Fruit fly (Drosophila melanogaster) whole organism, embryonic: ENCODE results near the gene Esyt2.
A peak's percentile ranks its signal among the peaks of the same experiment; 100 is the strongest.

ENCODE experiments used
- Atf3 ChIP-seq: fragments of 200-800 bp; sonication (Bioruptor generic); optimal IDR thresholded peaks from 3 replicates; lab custom pipeline; 2016; ENCODE audit warnings: missing biosample characterization, missing genetic modification characterization
- CG1024 ChIP-seq: fragments of 200-800 bp; sonication (Bioruptor generic); IDR thresholded peaks from 2 replicates; pipeline ENCODE4 v1.3.6; 2022; ENCODE audit warnings: missing biosample characterization, missing genetic modification characterization
- CG10267 ChIP-seq: fragments of 200-800 bp; sonication (Bioruptor generic); optimal IDR thresholded peaks from 2 replicates; lab custom pipeline; 2018; ENCODE audit warnings: missing biosample characterization, mild to moderate bottlenecking, missing genetic modification characterization, moderate library complexity
- CG10543 ChIP-seq: fragments of 200-800 bp; sonication (Bioruptor generic); optimal IDR thresholded peaks from 3 replicates; lab custom pipeline; 2017; ENCODE audit warnings: missing biosample characterization, mild to moderate bottlenecking, missing genetic modification characterization, moderate library complexity
- CG11456 ChIP-seq: fragments of 200-800 bp; sonication (Bioruptor generic); IDR thresholded peaks from 3 replicates; pipeline ENCODE4 v1.3.6; 2022; ENCODE audit warnings: missing biosample characterization, missing genetic modification characterization
- CG11696 ChIP-seq: fragments of 200-800 bp; sonication (Bioruptor generic); IDR thresholded peaks from 2 replicates; pipeline ENCODE4 v1.3.6; 2022; ENCODE audit warnings: missing biosample characterization, missing genetic modification characterization
- CG14050 ChIP-seq: fragments of 200-800 bp; sonication (Bioruptor generic); IDR thresholded peaks from 3 replicates; pipeline ENCODE4 v1.3.6; 2022; ENCODE audit warnings: missing biosample characterization, missing genetic modification characterization
- CG15514 ChIP-seq: fragments of 200-800 bp; sonication (Bioruptor generic); optimal IDR thresholded peaks from 3 replicates; lab custom pipeline; 2017; ENCODE audit warnings: missing biosample characterization, missing genetic modification characterization, mild to moderate bottlenecking, moderate library complexity, missing genetic modification reagents
- CG16813 ChIP-seq: fragments of 200-800 bp; sonication (Bioruptor generic); IDR thresholded peaks from 3 replicates; pipeline ENCODE4 v1.3.6; 2022; ENCODE audit warnings: missing biosample characterization, missing genetic modification characterization; ENCODE audit not compliant: partially characterized antibody
- CG17328 ChIP-seq: fragments of 200-800 bp; sonication (Bioruptor generic); IDR thresholded peaks from 2 replicates; pipeline ENCODE4 v1.3.6; 2022; ENCODE audit warnings: missing biosample characterization, missing genetic modification characterization
- CG17361 ChIP-seq: fragments of 200-800 bp; sonication (Bioruptor generic); IDR thresholded peaks from 3 replicates; pipeline ENCODE4 v1.3.6; 2022; ENCODE audit warnings: missing biosample characterization, missing genetic modification characterization
- CG17912 ChIP-seq: fragments of 200-800 bp; sonication (Bioruptor generic); optimal IDR thresholded peaks from 2 replicates; lab custom pipeline; 2018; ENCODE audit warnings: missing biosample characterization, mild to moderate bottlenecking, missing genetic modification characterization
- CG31365 ChIP-seq: fragments of 200-800 bp; sonication (Bioruptor generic); optimal IDR thresholded peaks from 2 replicates; lab custom pipeline; 2018; ENCODE audit warnings: missing biosample characterization, mild to moderate bottlenecking, missing genetic modification characterization
- CG4730 ChIP-seq: fragments of 200-800 bp; sonication (Bioruptor generic); IDR thresholded peaks from 2 replicates; pipeline ENCODE4 v1.3.6; 2022; ENCODE audit warnings: missing biosample characterization, missing genetic modification characterization
- CG7271 ChIP-seq: fragments of 200-800 bp; sonication (Bioruptor generic); optimal IDR thresholded peaks from 2 replicates; lab custom pipeline; 2018; ENCODE audit warnings: missing biosample characterization, mild to moderate bottlenecking, missing genetic modification characterization, moderate library complexity
- CG7372 ChIP-seq: fragments of 200-800 bp; sonication (Bioruptor generic); IDR thresholded peaks from 2 replicates; pipeline ENCODE4 v1.3.6; 2022; ENCODE audit warnings: missing biosample characterization, missing genetic modification characterization
- CG7928 ChIP-seq: fragments of 200-800 bp; sonication (Bioruptor generic); optimal IDR thresholded peaks from 2 replicates; lab custom pipeline; 2017; ENCODE audit warnings: missing biosample characterization, mild to moderate bottlenecking, missing genetic modification characterization
- CG8924 ChIP-seq: fragments of 200-800 bp; optimal IDR thresholded peaks from 3 replicates; lab custom pipeline; 2019; ENCODE audit warnings: missing biosample characterization, mild to moderate bottlenecking, missing genetic modification characterization, moderate library complexity
- Doc2 ChIP-seq: fragments of 200-800 bp; sonication (Bioruptor generic); IDR thresholded peaks from 2 replicates; pipeline ENCODE4 v1.3.6; 2022; ENCODE audit warnings: missing biosample characterization, missing genetic modification characterization
- Gug ChIP-seq: fragments of 200-800 bp; sonication (Bioruptor generic); IDR thresholded peaks from 4 replicates; pipeline ENCODE4 v1.3.6; 2022; ENCODE audit warnings: missing biosample characterization, missing genetic modification characterization
- NK7.1 ChIP-seq: fragments of 200-800 bp; sonication (Bioruptor generic); optimal IDR thresholded peaks from 3 replicates; lab custom pipeline; 2016; ENCODE audit warnings: missing biosample characterization, missing genetic modification characterization
- Oli ChIP-seq: fragments of 200-800 bp; sonication (Bioruptor generic); optimal IDR thresholded peaks from 2 replicates; lab custom pipeline; 2018; ENCODE audit warnings: missing biosample characterization, mild to moderate bottlenecking, missing genetic modification characterization, moderate library complexity
- Sin3A ChIP-seq: fragments of >200 bp; optimal IDR thresholded peaks from 2 replicates; lab custom pipeline; 2018
- YL-1 ChIP-seq: fragments of 200-800 bp; sonication (Bioruptor generic); optimal IDR thresholded peaks from 3 replicates; lab custom pipeline; 2017; ENCODE audit warnings: missing biosample characterization, mild to moderate bottlenecking, missing genetic modification characterization
- ac ChIP-seq: fragments of 200-800 bp; sonication (Bioruptor generic); optimal IDR thresholded peaks from 3 replicates; lab custom pipeline; 2017; ENCODE audit warnings: missing biosample characterization, mild to moderate bottlenecking, missing genetic modification characterization
- az2 ChIP-seq: fragments of 200-800 bp; sonication (Bioruptor generic); optimal IDR thresholded peaks from 3 replicates; lab custom pipeline; 2016; ENCODE audit warnings: missing biosample characterization, missing genetic modification characterization
- bowl ChIP-seq: fragments of 200-800 bp; sonication (Bioruptor generic); IDR thresholded peaks from 2 replicates; pipeline ENCODE4 v1.3.6; 2022; ENCODE audit warnings: missing biosample characterization, missing genetic modification characterization
- da ChIP-seq: fragments of 200-800 bp; sonication (Bioruptor generic); optimal IDR thresholded peaks from 2 replicates; lab custom pipeline; 2016; ENCODE audit warnings: missing biosample characterization, missing genetic modification characterization
- dm ChIP-seq: fragments of 200-800 bp; sonication (Bioruptor generic); optimal IDR thresholded peaks from 3 replicates; lab custom pipeline; 2016; ENCODE audit warnings: missing biosample characterization, missing genetic modification characterization
- exex ChIP-seq: fragments of 200-800 bp; sonication (Bioruptor generic); optimal IDR thresholded peaks from 4 replicates; lab custom pipeline; 2018; ENCODE audit warnings: missing biosample characterization, mild to moderate bottlenecking, missing genetic modification characterization, moderate library complexity
- gcm2 ChIP-seq: fragments of 200-800 bp; sonication (Bioruptor generic); optimal IDR thresholded peaks from 2 replicates; lab custom pipeline; 2016; ENCODE audit warnings: missing biosample characterization, missing genetic modification characterization
- grau ChIP-seq: fragments of 200-800 bp; optimal IDR thresholded peaks from 3 replicates; lab custom pipeline; 2019; ENCODE audit warnings: missing biosample characterization, mild to moderate bottlenecking, missing genetic modification characterization, moderate library complexity
- grn ChIP-seq: fragments of 200-800 bp; sonication (Bioruptor generic); optimal IDR thresholded peaks from 3 replicates; lab custom pipeline; 2017; ENCODE audit warnings: missing biosample characterization, missing genetic modification characterization
- gsb ChIP-seq: fragments of 200-800 bp; sonication (Bioruptor generic); IDR thresholded peaks from 2 replicates; pipeline ENCODE4 v1.3.6; 2022; ENCODE audit warnings: missing biosample characterization, missing genetic modification characterization
- hbn ChIP-seq: fragments of 200-800 bp; sonication (Bioruptor generic); IDR thresholded peaks from 2 replicates; pipeline ENCODE4 v1.3.6; 2022; ENCODE audit warnings: missing biosample characterization, missing genetic modification characterization; ENCODE audit not compliant: partially characterized antibody
- hkb ChIP-seq, 2 experiments: fragments of 200-800 bp in 1 of 2; fragments of >200 bp in 1 of 2; sonication (Bioruptor generic) in 1 of 2; IDR thresholded peaks in 1 of 2; optimal IDR thresholded peaks in 1 of 2; 2 replicates each; pipeline versions ENCODE4 v1.3.6 to Lab custom; 2017 to 2022; ENCODE audit warnings: missing biosample characterization in 1 of 2, missing genetic modification characterization in 1 of 2
- insv ChIP-seq, 2 experiments: fragments of 200-800 bp; sonication (Bioruptor generic); optimal IDR thresholded peaks; 3 replicates each; lab custom pipeline; 2016 to 2018; ENCODE audit warnings: missing biosample characterization in 2 of 2, missing genetic modification characterization in 2 of 2
- nerfin-2 ChIP-seq: fragments of 200-800 bp; sonication (Bioruptor generic); IDR thresholded peaks from 2 replicates; pipeline ENCODE4 v1.3.6; 2022; ENCODE audit warnings: missing biosample characterization, missing genetic modification characterization; ENCODE audit not compliant: partially characterized antibody
- nmo ChIP-seq: fragments of 200-800 bp; sonication (Bioruptor generic); optimal IDR thresholded peaks from 2 replicates; lab custom pipeline; 2018; ENCODE audit warnings: missing biosample characterization, mild to moderate bottlenecking, missing genetic modification characterization, moderate library complexity
- nom ChIP-seq: fragments of 200-800 bp; sonication (Bioruptor generic); optimal IDR thresholded peaks from 2 replicates; lab custom pipeline; 2017; ENCODE audit warnings: missing biosample characterization, missing genetic modification characterization, mild to moderate bottlenecking, moderate library complexity, missing genetic modification reagents
- otp ChIP-seq: fragments of 200-800 bp; sonication (Bioruptor generic); IDR thresholded peaks from 3 replicates; pipeline ENCODE4, ENCODE4 v1.3.6; 2022; ENCODE audit warnings: missing biosample characterization, missing genetic modification characterization
- phol ChIP-seq: fragments of 200-800 bp; sonication (Bioruptor generic); optimal IDR thresholded peaks from 3 replicates; lab custom pipeline; 2018; ENCODE audit warnings: missing biosample characterization, mild to moderate bottlenecking, missing genetic modification characterization, moderate library complexity
- rib ChIP-seq: fragments of 200-800 bp; sonication (Bioruptor generic); IDR thresholded peaks from 2 replicates; pipeline ENCODE4 v1.3.6; 2022; ENCODE audit warnings: missing biosample characterization, missing genetic modification characterization
- salm ChIP-seq: fragments of 200-800 bp; sonication (Bioruptor generic); optimal IDR thresholded peaks from 2 replicates; lab custom pipeline; 2018; ENCODE audit warnings: missing biosample characterization, mild to moderate bottlenecking, missing genetic modification characterization
- schlank ChIP-seq: fragments of 200-800 bp; sonication (Bioruptor generic); optimal IDR thresholded peaks from 2 replicates; lab custom pipeline; 2018; ENCODE audit warnings: missing biosample characterization, mild to moderate bottlenecking, missing genetic modification characterization
- sima ChIP-seq: fragments of 200-800 bp; sonication (Bioruptor generic); optimal IDR thresholded peaks from 2 replicates; lab custom pipeline; 2016; ENCODE audit warnings: missing biosample characterization, missing genetic modification characterization
- ssp ChIP-seq: fragments of 200-800 bp; sonication (Bioruptor generic); IDR thresholded peaks from 2 replicates; pipeline ENCODE4 v1.3.6; 2022; ENCODE audit warnings: missing biosample characterization, missing genetic modification characterization
- trh ChIP-seq: fragments of 200-800 bp; sonication (Bioruptor generic); optimal IDR thresholded peaks from 2 replicates; lab custom pipeline; 2016; ENCODE audit warnings: missing biosample characterization, missing genetic modification characterization
- wek ChIP-seq: fragments of 200-800 bp; sonication (Bioruptor generic); optimal IDR thresholded peaks from 3 replicates; lab custom pipeline; 2018; ENCODE audit warnings: missing biosample characterization, mild to moderate bottlenecking, missing genetic modification characterization, moderate library complexity
- zfh2 ChIP-seq: fragments of 200-800 bp; sonication (Bioruptor generic); optimal IDR thresholded peaks from 2 replicates; lab custom pipeline; 2016; ENCODE audit warnings: missing biosample characterization, missing genetic modification characterization

The Esyt2 gene

DNA sequence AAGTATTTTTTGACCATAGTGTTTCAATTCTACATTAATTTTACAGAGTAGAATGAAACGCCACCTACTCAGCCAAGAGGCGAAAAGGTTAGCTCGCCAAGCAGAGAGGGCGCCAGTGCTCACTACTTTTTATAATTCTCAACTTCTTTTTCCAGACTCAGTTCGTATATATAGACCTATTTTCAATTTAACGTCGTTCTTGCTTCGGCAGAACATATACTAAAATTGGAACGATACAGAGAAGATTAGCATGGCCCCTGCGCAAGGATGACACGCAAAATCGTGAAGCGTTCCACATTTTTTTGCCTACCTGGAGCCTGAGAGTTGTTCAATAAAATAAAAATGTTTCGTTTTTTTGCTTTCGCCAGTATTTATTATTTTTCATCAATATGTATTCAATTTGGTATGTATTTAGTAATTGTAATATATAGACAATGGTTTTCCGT lies 12.5 kb downstream of the Esyt2 start (continued):
- TF ChIP-seq az2 (peak; percentile 78), wek (GFP tag; lab: Kevin White, UChicago) (no peak), YL-1 (no peak), CG17361 (0 out of 3 replicates have a peak, but pooled peaks have one; percentile 32), Oli (tag; lab: Kevin White, UChicago) (peak; percentile 34), trh (GFP tag; lab: Kevin White, UChicago) (peak; percentile 36), otp (no peak), nmo (GFP tag; lab: Kevin White, UChicago) (peak; percentile 62), Atf3 (GFP tag; lab: Kevin White, UChicago) (peak; percentile 66), CG4730 (GFP tag; lab: Robert Waterston, UW) (no peak; the same call in 1 of the 2 replicates), CG17912 (GFP tag; lab: Kevin White, UChicago) (peak; percentile 46), ac (no peak), NK7.1 (GFP tag; lab: Kevin White, UChicago) (peak; percentile 35), dm (GFP tag; lab: Kevin White, UChicago) (peak; percentile 31), schlank (tag; lab: Kevin White, UChicago) (no peak), nom (peak; percentile 67), nerfin-2 (GFP tag; lab: Robert Waterston, UW) (peak; percentile 88), grau (tag; lab: Kevin White, UChicago) (peak; percentile 71), CG10543 (GFP tag; lab: Kevin White, UChicago) (peak; percentile 52), insv (GFP tag; optimal IDR thresholded peaks at IDR 0.05; lab: Kevin White, UChicago) (peak in 1 of 2 experiments; percentile 58), sima (GFP tag; lab: Kevin White, UChicago) (no peak), CG17328 (peak; percentile 60), Doc2 (GFP tag; lab: Robert Waterston, UW) (no peak), phol (tag; lab: Kevin White, UChicago) (peak; percentile 24), exex (tag; lab: Kevin White, UChicago) (peak; percentile 21), CG7372 (GFP tag; lab: Robert Waterston, UW) (no peak), gcm2 (GFP tag; lab: Kevin White, UChicago) (peak; percentile 61), CG1024 (GFP tag; lab: Robert Waterston, UW) (0 out of 2 replicates have a peak, but pooled peaks have one; percentile 39), bowl (GFP tag; lab: Robert Waterston, UW) (peak; percentile 45; the same call in 1 of the 2 replicates), CG7271 (tag; lab: Kevin White, UChicago) (no peak), CG10267 (tag; lab: Kevin White, UChicago) (peak; percentile 52), CG7928 (GFP tag; lab: Kevin White, UChicago) (no peak), Sin3A (no peak), Gug (GFP tag; lab: Robert Waterston, UW) (peak; percentile 73; the same call in 3 of the 4 replicates), CG8924 (tag; lab: Kevin White, UChicago) (no peak), rib (GFP tag; lab: Robert Waterston, UW) (peak; percentile 73; the same call in 1 of the 2 replicates), gsb (peak; percentile 43; the same call in 1 of the 2 replicates), zfh2 (GFP tag; lab: Kevin White, UChicago) (no peak), CG11696 (GFP tag; lab: Robert Waterston, UW) (no peak), hkb (optimal IDR thresholded peaks at IDR 0.05; lab: Kevin White, UChicago) (no peak), hkb (GFP tag; IDR thresholded peaks at IDR 0.05; lab: Robert Waterston, UW) (peak; percentile 62), CG14050 (GFP tag; lab: Robert Waterston, UW) (no peak; the same call in 2 of the 3 replicates), da (peak; percentile 37), salm (tag; lab: Kevin White, UChicago) (no peak), grn (no peak), hbn (peak; percentile 45), CG16813 (GFP tag; lab: Robert Waterston, UW) (peak; percentile 83), CG15514 (GFP tag; lab: Kevin White, UChicago) (no peak), CG31365 (tag; lab: Kevin White, UChicago) (peak; percentile 59), CG11456 (peak; percentile 95), ssp (GFP tag; lab: Robert Waterston, UW) (peak; percentile 65)
